Worm (Caenorhabditis elegans): ENCODE data around the gene ZK662.2.

ZK662.2 gene

DNA sequence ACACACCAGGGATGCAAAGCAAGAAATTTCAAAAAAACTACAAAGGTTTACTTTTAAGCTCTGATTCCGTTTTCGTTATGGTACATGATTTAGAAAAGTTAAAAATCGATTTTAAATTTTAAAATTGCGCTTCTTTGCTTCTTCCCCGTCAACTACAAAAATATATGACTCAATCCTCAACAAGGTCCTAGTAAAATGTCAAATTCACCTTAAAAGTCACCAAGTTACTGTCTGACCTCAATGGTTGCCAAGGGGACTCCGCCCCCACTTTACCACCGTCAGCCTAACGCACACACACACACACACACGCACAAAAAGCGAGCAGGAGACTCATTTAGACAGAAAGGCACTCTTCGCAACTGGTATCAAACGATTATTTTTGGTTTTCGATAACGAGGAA is 15.1 kb upstream of the ZK662.2 start, which contains the start of gene gpn-1:
Gene gpn-1, plus strand, starts transcription at position 301 of the 400 bp plus-strand sequence.
- TF ChIP-seq him-1 (tag; optimal IDR thresholded peaks at IDR 0.05) (no peak), W03F9.2 (tag; optimal IDR thresholded peaks at IDR 0.05) (no peak), dao-5 (tag; optimal IDR thresholded peaks at IDR 0.05) (no peak)

DNA sequence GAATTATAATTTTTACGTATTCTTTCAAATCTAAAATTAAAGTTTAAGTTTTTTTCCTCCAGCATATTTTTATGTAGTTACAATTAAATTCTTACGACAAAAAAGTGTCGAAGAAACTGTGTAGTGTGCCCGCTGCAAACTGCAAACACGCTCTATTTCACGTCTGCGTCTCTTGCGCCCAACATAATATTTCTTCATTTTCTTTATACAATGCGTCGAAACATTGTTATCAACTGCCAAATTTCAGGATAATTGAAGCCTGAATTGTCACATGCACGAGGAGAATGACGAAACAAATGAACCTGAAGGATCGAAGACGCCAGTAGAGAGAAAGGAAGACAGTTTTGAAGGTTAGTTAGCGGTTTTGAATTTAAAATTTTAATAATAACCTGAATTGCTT is 7.3 kb upstream of the ZK662.2 start, which contains the start of gene C03H12.1:
Gene C03H12.1, plus strand, starts transcription at position 206 of the 400 bp plus-strand sequence.
- TF ChIP-seq dao-5 (tag; optimal IDR thresholded peaks at IDR 0.05), result no peak
- no peak for TF ChIP-seq W03F9.2 (tag; optimal IDR thresholded peaks at IDR 0.05)
- TF ChIP-seq him-1 (tag; optimal IDR thresholded peaks at IDR 0.05), result no peak

ce11 chrX:15693466-15693865 is 3.0 kb upstream of the ZK662.2 start:
- TF ChIP-seq W03F9.2 (tag; optimal IDR thresholded peaks at IDR 0.05) (no peak), him-1 (tag; optimal IDR thresholded peaks at IDR 0.05) (no peak), dao-5 (tag; optimal IDR thresholded peaks at IDR 0.05) (no peak)

- TF ChIP-seq dao-5 (tag; optimal IDR thresholded peaks at IDR 0.05) (no peak), him-1 (tag; optimal IDR thresholded peaks at IDR 0.05) (no peak)
Measured at ce11 chrX:15700220-15700619, 3.7 kb downstream of the ZK662.2 start.

DNA sequence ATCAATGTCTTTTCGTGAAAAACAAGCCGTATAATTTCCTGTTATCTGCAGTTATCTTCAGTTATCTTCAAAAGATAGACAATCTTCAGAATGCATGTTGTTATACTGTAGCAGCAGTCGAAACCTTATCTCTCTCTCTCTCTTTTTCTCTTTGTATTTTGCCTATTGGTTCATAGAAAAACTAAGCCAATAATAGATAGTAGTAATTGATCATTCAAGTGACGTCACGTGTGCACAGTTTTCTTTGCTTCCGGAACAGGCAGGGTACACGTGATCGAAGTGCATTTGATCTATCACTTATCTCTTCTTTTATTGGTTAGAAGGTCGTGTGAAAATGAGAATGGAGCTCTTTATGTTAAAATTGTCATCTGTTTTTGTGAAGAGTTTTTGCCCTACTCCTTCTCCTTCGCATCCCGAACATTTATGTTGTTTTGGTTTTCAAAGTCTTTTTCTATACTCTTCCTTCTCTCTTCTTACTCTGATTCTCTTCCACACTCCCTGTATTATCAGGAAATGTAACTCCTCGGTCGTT is 8.1 kb downstream of the ZK662.2 start:
- TF ChIP-seq him-1 (tag; optimal IDR thresholded peaks at IDR 0.05), result no peak
- no peak for TF ChIP-seq W03F9.2 (tag; optimal IDR thresholded peaks at IDR 0.05)
- TF ChIP-seq dao-5 (tag; optimal IDR thresholded peaks at IDR 0.05), result no peak

- no peak for TF ChIP-seq dao-5 (tag; optimal IDR thresholded peaks at IDR 0.05)
Measured at ce11 chrX:15706108-15706676, 9.7 kb downstream of the ZK662.2 start.

- TF ChIP-seq dao-5 (tag; optimal IDR thresholded peaks at IDR 0.05) (no peak), him-1 (tag; optimal IDR thresholded peaks at IDR 0.05) (peak; percentile 39), W03F9.2 (tag; optimal IDR thresholded peaks at IDR 0.05) (no peak)
Measured at ce11 chrX:15707366-15707892, 10.9 kb downstream of the ZK662.2 start.

DNA sequence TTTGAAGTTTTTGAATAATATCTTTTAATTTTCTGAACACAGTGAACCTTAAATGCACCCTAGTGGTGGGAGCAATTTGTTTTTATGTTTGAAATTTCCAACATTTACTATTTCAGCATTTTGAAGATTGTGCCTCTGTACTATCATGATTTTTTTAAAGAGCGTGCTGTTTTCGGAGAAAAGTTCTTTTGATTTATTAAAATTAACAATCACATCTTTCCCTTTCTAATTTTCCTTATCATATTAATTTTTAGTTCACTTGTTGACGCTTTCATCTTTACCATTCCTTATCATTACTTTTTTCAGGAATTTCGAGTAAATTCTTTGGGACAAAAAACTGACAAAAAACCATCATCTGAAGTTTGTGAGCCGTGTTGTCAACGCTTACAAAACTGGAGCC is 11.4 kb downstream of the ZK662.2 start, which contains the start of gene nhr-48:
Gene nhr-48, plus strand, starts transcription at position 301 of the 400 bp plus-strand sequence.
- TF ChIP-seq dao-5 (tag; optimal IDR thresholded peaks at IDR 0.05), result no peak
- TF ChIP-seq W03F9.2 (tag; optimal IDR thresholded peaks at IDR 0.05), result no peak
- no peak for TF ChIP-seq him-1 (tag; optimal IDR thresholded peaks at IDR 0.05)

- TF ChIP-seq dao-5 (tag; optimal IDR thresholded peaks at IDR 0.05) (no peak), W03F9.2 (tag; optimal IDR thresholded peaks at IDR 0.05) (no peak), him-1 (tag; optimal IDR thresholded peaks at IDR 0.05) (no peak)
Measured at ce11 chrX:15709594-15709993, 13.1 kb downstream of the ZK662.2 start.

- TF ChIP-seq dao-5 (tag; optimal IDR thresholded peaks at IDR 0.05), result no peak
- no peak for TF ChIP-seq him-1 (tag; optimal IDR thresholded peaks at IDR 0.05)
- TF ChIP-seq W03F9.2 (tag; optimal IDR thresholded peaks at IDR 0.05), result no peak
Measured at ce11 chrX:15713189-15713588, 16.7 kb downstream of the ZK662.2 start.

DNA sequence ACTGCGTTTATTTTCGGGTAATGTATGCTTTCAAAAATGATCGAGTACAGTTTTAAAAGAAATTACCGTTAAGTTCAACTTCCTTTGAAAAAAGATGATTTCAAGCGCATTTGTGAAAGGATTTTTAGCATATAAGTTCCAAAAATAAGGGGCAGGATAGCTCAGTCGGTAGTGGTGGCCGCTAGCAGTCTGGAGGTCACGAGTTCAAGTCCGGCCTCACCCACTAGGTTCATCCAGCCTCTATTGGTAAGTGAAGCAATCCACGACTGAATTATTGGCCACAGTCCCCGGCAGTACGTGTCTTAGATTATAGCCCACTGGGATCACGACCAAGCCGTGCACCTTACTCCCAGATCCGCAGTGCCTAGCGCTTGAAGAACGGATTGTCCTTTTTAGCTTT is 20.5 kb downstream of the ZK662.2 start:
- TF ChIP-seq him-1 (tag; optimal IDR thresholded peaks at IDR 0.05), result no peak
- no peak for TF ChIP-seq W03F9.2 (tag; optimal IDR thresholded peaks at IDR 0.05)
- TF ChIP-seq dao-5 (tag; optimal IDR thresholded peaks at IDR 0.05), result no peak

DNA sequence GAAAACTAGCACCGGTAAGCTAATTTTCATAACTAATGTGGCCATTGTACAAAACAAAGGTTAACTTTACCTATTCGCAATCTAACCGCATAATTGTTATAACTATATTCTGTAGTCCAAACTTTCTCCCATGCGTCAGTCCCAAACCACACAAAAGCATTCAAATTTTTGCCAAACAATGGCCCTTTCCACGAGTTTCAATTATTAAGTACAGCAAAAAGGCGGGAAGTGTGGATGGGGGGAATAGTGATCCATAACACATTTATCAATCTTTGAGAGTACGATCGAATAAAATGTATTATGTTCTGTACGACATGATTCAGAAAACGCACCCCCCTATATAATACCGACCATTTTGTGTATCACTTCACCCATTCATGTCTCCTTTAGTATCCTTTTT is 21.8 kb downstream of the ZK662.2 start, which contains the start of gene ZK662.6:
Gene ZK662.6, plus strand, starts transcription at position 301 of the 400 bp plus-strand sequence.
- TF ChIP-seq dao-5 (tag; optimal IDR thresholded peaks at IDR 0.05) (no peak), W03F9.2 (tag; optimal IDR thresholded peaks at IDR 0.05) (no peak), him-1 (tag; optimal IDR thresholded peaks at IDR 0.05) (no peak)

- no peak for TF ChIP-seq dao-5 (tag; optimal IDR thresholded peaks at IDR 0.05)
- no peak for TF ChIP-seq him-1 (tag; optimal IDR thresholded peaks at IDR 0.05)
- TF ChIP-seq W03F9.2 (tag; optimal IDR thresholded peaks at IDR 0.05), result no peak
Measured at ce11 chrX:15721346-15721745, 24.8 kb downstream of the ZK662.2 start, which contains the start of gene ZK662.5. Gene ZK662.5 (plus strand): TSS chrX:15721646.

ce11 chrX:15724994-15725393 is 28.5 kb downstream of the ZK662.2 start:
- no peak for TF ChIP-seq dao-5 (tag; optimal IDR thresholded peaks at IDR 0.05)

Data from whole organism, L4/young adult.